Worm (Caenorhabditis elegans): ENCODE data around the gene cng-3.

DNA sequence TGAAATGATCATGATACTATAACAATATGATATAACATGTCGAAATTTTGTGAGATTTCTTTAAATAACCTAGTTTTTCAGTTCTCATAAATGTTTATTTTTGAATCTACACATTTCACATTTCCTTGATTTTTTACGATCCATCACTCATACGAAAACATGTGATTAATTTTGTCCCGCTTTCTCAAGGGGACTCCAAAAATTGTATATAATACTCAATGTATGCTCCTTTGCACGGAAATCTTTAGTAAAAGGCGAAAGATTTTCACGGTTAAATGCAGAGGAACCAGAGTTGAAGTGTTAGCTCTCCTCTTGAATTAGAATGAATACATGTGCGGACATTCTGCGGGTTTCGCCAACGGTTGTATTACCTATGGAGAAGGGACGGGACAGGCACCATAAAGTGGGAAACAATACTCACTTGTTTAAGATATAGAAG lies 16.5 kb downstream of the cng-3 start:
- TF ChIP-seq ref-1 (GFP tag; conservative IDR thresholded peaks at IDR 0.05) (no peak), med-1 (GFP tag; optimal IDR thresholded peaks at IDR 0.05; ENCODE audit: insufficient read depth) (no peak)

All from whole organism, midembryonic.